Worm (Caenorhabditis elegans) whole organism, late embryonic: ENCODE measurements around the gene R102.8.

Experiments
- C38D4.7 ChIP-seq: fragments of 200-800 bp; sonication (Bioruptor generic); optimal IDR thresholded peaks from 2 replicates; lab custom pipeline; 2018; ENCODE audit warnings: mild to moderate bottlenecking, missing genetic modification characterization, moderate library complexity, missing compliant biosample characterization
- K02D7.2 ChIP-seq: sonication (generic microtip); optimal IDR thresholded peaks from 2 replicates; lab custom pipeline; 2017; ENCODE audit warnings: mild to moderate bottlenecking, missing genetic modification characterization, missing compliant biosample characterization
- K09A11.1 ChIP-seq: sonication (generic microtip); optimal IDR thresholded peaks from 2 replicates; lab custom pipeline; 2017; ENCODE audit warnings: antibody characterized with exemption, mild to moderate bottlenecking, missing genetic modification characterization, missing compliant biosample characterization; ENCODE audit not compliant: insufficient read depth
- Y22D7AL.16 ChIP-seq: sonication (generic microtip); optimal IDR thresholded peaks from 2 replicates; lab custom pipeline; 2016; ENCODE audit warnings: missing genetic modification characterization, missing compliant biosample characterization
- ahr-1 ChIP-seq: sonication (generic microtip); optimal IDR thresholded peaks from 2 replicates; lab custom pipeline; 2016; ENCODE audit warnings: missing genetic modification characterization, missing compliant biosample characterization
- ama-1 ChIP-seq: fragments of 150-350 bp; optimal IDR thresholded peaks from 2 replicates; lab custom pipeline; 2014
- ceh-2 ChIP-seq: sonication (generic microtip); optimal IDR thresholded peaks from 2 replicates; lab custom pipeline; 2016; ENCODE audit warnings: missing genotype, missing genetic modification characterization, missing compliant biosample characterization
- ceh-48 ChIP-seq: sonication (generic microtip); optimal IDR thresholded peaks from 2 replicates; lab custom pipeline; 2016; ENCODE audit warnings: missing genetic modification characterization, inconsistent platforms, missing compliant biosample characterization
- ceh-6 ChIP-seq: fragments of 200-800 bp; sonication (Bioruptor generic); optimal IDR thresholded peaks from 2 replicates; lab custom pipeline; 2018; ENCODE audit warnings: mild to moderate bottlenecking, missing genetic modification characterization, missing compliant biosample characterization
- ceh-9 ChIP-seq: sonication (generic microtip); optimal IDR thresholded peaks from 2 replicates; lab custom pipeline; 2016; ENCODE audit warnings: mild to moderate bottlenecking, missing genetic modification characterization, inconsistent platforms, missing compliant biosample characterization
- che-1 ChIP-seq: sonication (generic microtip); optimal IDR thresholded peaks from 2 replicates; lab custom pipeline; 2016; ENCODE audit warnings: mild to moderate bottlenecking, missing genetic modification characterization, missing compliant biosample characterization
- dmd-4 ChIP-seq: sonication (generic microtip); optimal IDR thresholded peaks from 2 replicates; lab custom pipeline; 2016; ENCODE audit warnings: borderline replicate concordance, missing genetic modification characterization, missing compliant biosample characterization
- dve-1 ChIP-seq: sonication (generic microtip); optimal IDR thresholded peaks from 2 replicates; lab custom pipeline; 2017; ENCODE audit warnings: antibody characterized with exemption, mild to moderate bottlenecking, missing genetic modification characterization, missing compliant biosample characterization
- elt-2 ChIP-seq: sonication (generic microtip); optimal IDR thresholded peaks from 2 replicates; lab custom pipeline; 2016; ENCODE audit warnings: missing genetic modification reagents, missing genetic modification characterization, missing compliant biosample characterization
- elt-4 ChIP-seq: sonication (generic microtip); optimal IDR thresholded peaks from 2 replicates; lab custom pipeline; 2016; ENCODE audit warnings: missing genetic modification characterization, missing compliant biosample characterization
- ets-4 ChIP-seq: sonication (generic microtip); optimal IDR thresholded peaks from 2 replicates; lab custom pipeline; 2016; ENCODE audit warnings: missing genetic modification characterization, missing compliant biosample characterization
- eyg-1 ChIP-seq: sonication (generic microtip); optimal IDR thresholded peaks from 2 replicates; lab custom pipeline; 2016; ENCODE audit warnings: missing genotype, missing genetic modification characterization, missing compliant biosample characterization
- fax-1 ChIP-seq: sonication (generic microtip); optimal IDR thresholded peaks from 2 replicates; lab custom pipeline; 2016; ENCODE audit warnings: missing genotype, missing genetic modification characterization, missing compliant biosample characterization
- fkh-10 ChIP-seq: fragments of 150-350 bp; optimal IDR thresholded peaks from 2 replicates; lab custom pipeline; 2014; ENCODE audit warnings: missing biosample characterization, missing genetic modification reagents, missing genetic modification characterization
- fkh-6 ChIP-seq: sonication (generic microtip); optimal IDR thresholded peaks from 2 replicates; lab custom pipeline; 2016; ENCODE audit warnings: missing genetic modification characterization, missing compliant biosample characterization
- gmeb-2 ChIP-seq: sonication (generic microtip); optimal IDR thresholded peaks from 2 replicates; lab custom pipeline; 2016; ENCODE audit warnings: missing genetic modification characterization, inconsistent platforms, missing compliant biosample characterization
- hlh-13 ChIP-seq: fragments of 200-800 bp; sonication (Bioruptor generic); optimal IDR thresholded peaks from 2 replicates; lab custom pipeline; 2018; ENCODE audit warnings: mild to moderate bottlenecking, missing genetic modification characterization, missing compliant biosample characterization
- hlh-15 ChIP-seq: sonication (generic microtip); optimal IDR thresholded peaks from 2 replicates; lab custom pipeline; 2016; ENCODE audit warnings: missing genetic modification characterization, missing compliant biosample characterization
- hlh-30 ChIP-seq: sonication (generic microtip); optimal IDR thresholded peaks from 2 replicates; lab custom pipeline; 2017; ENCODE audit warnings: antibody characterized with exemption, missing genetic modification characterization, missing compliant biosample characterization; ENCODE audit not compliant: insufficient read depth
- hlh-6 ChIP-seq: sonication (generic microtip); optimal IDR thresholded peaks from 2 replicates; lab custom pipeline; 2016; ENCODE audit warnings: missing genotype, missing genetic modification characterization, missing compliant biosample characterization
- hlh-8 ChIP-seq: sonication (generic microtip); optimal IDR thresholded peaks from 2 replicates; lab custom pipeline; 2016; ENCODE audit warnings: missing genotype, missing genetic modification characterization, missing compliant biosample characterization
- mec-3 ChIP-seq: sonication (generic microtip); optimal IDR thresholded peaks from 2 replicates; lab custom pipeline; 2016; ENCODE audit warnings: borderline replicate concordance, missing genetic modification characterization, missing compliant biosample characterization
- nfya-1 ChIP-seq: sonication (generic microtip); optimal IDR thresholded peaks from 2 replicates; lab custom pipeline; 2017; ENCODE audit warnings: missing genetic modification characterization, mild to moderate bottlenecking, missing compliant biosample characterization, antibody characterized with exemption, moderate library complexity
- pax-1 ChIP-seq: fragments of 150-350 bp; optimal IDR thresholded peaks from 2 replicates; lab custom pipeline; 2014; ENCODE audit warnings: missing biosample characterization, missing genetic modification characterization
- pqm-1 ChIP-seq: sonication (generic microtip); optimal IDR thresholded peaks from 2 replicates; lab custom pipeline; 2016; ENCODE audit warnings: missing genetic modification characterization, missing compliant biosample characterization
- pros-1 ChIP-seq: fragments of 150-350 bp; optimal IDR thresholded peaks from 2 replicates; lab custom pipeline; 2014; ENCODE audit warnings: missing biosample characterization, missing genetic modification reagents, missing genetic modification characterization
- ref-2 ChIP-seq: sonication (generic microtip); optimal IDR thresholded peaks from 2 replicates; lab custom pipeline; 2016; ENCODE audit warnings: missing genetic modification characterization, missing compliant biosample characterization
- rnt-1 ChIP-seq: sonication (generic microtip); optimal IDR thresholded peaks from 2 replicates; lab custom pipeline; 2016; ENCODE audit warnings: missing genetic modification characterization, missing compliant biosample characterization
- sdc-2 ChIP-seq: sonication (generic microtip); optimal IDR thresholded peaks from 2 replicates; lab custom pipeline; 2016; ENCODE audit warnings: missing genotype, missing genetic modification characterization, missing compliant biosample characterization
- sox-2 ChIP-seq: fragments of 200-800 bp; sonication (Bioruptor generic); IDR thresholded peaks from 2 replicates; pipeline ENCODE4 v1.3.6; 2022; ENCODE audit warnings: missing genetic modification reagents, missing genetic modification characterization, missing compliant biosample characterization
- sox-4 ChIP-seq: sonication (generic microtip); optimal IDR thresholded peaks from 2 replicates; lab custom pipeline; 2017; ENCODE audit warnings: mild to moderate bottlenecking, missing genetic modification characterization, inconsistent platforms, missing compliant biosample characterization
- tbx-7 ChIP-seq: sonication (generic microtip); optimal IDR thresholded peaks from 2 replicates; lab custom pipeline; 2016; ENCODE audit warnings: missing genotype, missing genetic modification characterization, missing compliant biosample characterization
- ttx-3 ChIP-seq: sonication (generic microtip); optimal IDR thresholded peaks from 2 replicates; lab custom pipeline; 2016; ENCODE audit warnings: missing genetic modification reagents, missing genetic modification characterization, missing compliant biosample characterization
- unc-3 ChIP-seq, 2 experiments: fragments of 200-800 bp in 1 of 2; sonication (Bioruptor generic) in 1 of 2; sonication (generic microtip) in 1 of 2; conservative IDR thresholded peaks in 1 of 2; optimal IDR thresholded peaks in 1 of 2; 2 replicates each; pipeline versions ENCODE4 v1.3.6 to Lab custom; 2016 to 2022; ENCODE audit warnings: missing compliant biosample characterization in 2 of 2, missing genetic modification characterization in 2 of 2, missing genetic modification reagents in 1 of 2
- unc-42 ChIP-seq: sonication (generic microtip); optimal IDR thresholded peaks from 2 replicates; lab custom pipeline; 2016; ENCODE audit warnings: missing genotype, missing genetic modification characterization, missing compliant biosample characterization
- unc-55 ChIP-seq: sonication (generic microtip); optimal IDR thresholded peaks from 2 replicates; lab custom pipeline; 2017; ENCODE audit warnings: missing biosample characterization, missing genetic modification reagents, missing genetic modification characterization
- unc-86 ChIP-seq: sonication (generic microtip); optimal IDR thresholded peaks from 2 replicates; lab custom pipeline; 2016; ENCODE audit warnings: missing genetic modification characterization, missing compliant biosample characterization
- zip-5 ChIP-seq: sonication (generic microtip); optimal IDR thresholded peaks from 2 replicates; lab custom pipeline; 2016; ENCODE audit warnings: missing genetic modification characterization, missing compliant biosample characterization

Gene R102.8

ce11 chrIV:10734527-10735436, 44.7 kb upstream of the R102.8 start, which contains the start of the genes orc-5 and cyb-1:
orc-5 (minus strand) TSS chrIV:10734588.
cyb-1 (plus strand) TSS chrIV:10735216.
- TF ChIP-seq K09A11.1 (tag; lab: Kevin White, UChicago) (no peak), elt-2 (no peak), elt-4 (no peak), hlh-8 (no peak), ttx-3 (no peak), hlh-30 (peak; percentile 62), dve-1 (tag; lab: Kevin White, UChicago) (peak; percentile 3), mec-3 (tag; lab: Kevin White, UChicago) (no peak), hlh-13 (GFP tag; lab: Kevin White, UChicago) (no peak), hlh-15 (tag; lab: Kevin White, UChicago) (no peak), pax-1 (tag; lab: Kevin White, UChicago) (peak; percentile 58), nfya-1 (tag; lab: Kevin White, UChicago) (peak; percentile 44), gmeb-2 (tag; lab: Kevin White, UChicago) (no peak), ceh-48 (peak; percentile 66), unc-42 (tag; lab: Kevin White, UChicago) (peak; percentile 23), unc-55 (GFP tag; lab: Kevin White, UChicago) (no peak), pqm-1 (no peak), sox-2 (GFP tag; lab: Robert Waterston, UW) (no peak), Y22D7AL.16 (tag; lab: Kevin White, UChicago) (no peak), hlh-6 (tag; lab: Kevin White, UChicago) (no peak), ref-2 (tag; lab: Kevin White, UChicago) (no peak)

- TF ChIP-seq hlh-15 (tag; lab: Kevin White, UChicago) (no peak), fax-1 (tag; lab: Kevin White, UChicago) (no peak), K02D7.2 (tag; lab: Kevin White, UChicago) (no peak), ahr-1 (tag; lab: Kevin White, UChicago) (no peak), zip-5 (tag; lab: Kevin White, UChicago) (no peak), dmd-4 (tag; lab: Kevin White, UChicago) (no peak), hlh-6 (tag; lab: Kevin White, UChicago) (no peak), ama-1 (lab: Kevin White, UChicago) (no peak), ceh-9 (tag; lab: Kevin White, UChicago) (no peak), tbx-7 (tag; lab: Kevin White, UChicago) (no peak), unc-86 (no peak), ets-4 (tag; lab: Kevin White, UChicago) (no peak), pros-1 (tag; lab: Kevin White, UChicago) (no peak), gmeb-2 (tag; lab: Kevin White, UChicago) (no peak), unc-3 (GFP tag; conservative IDR thresholded peaks at IDR 0.05; lab: Robert Waterston, UW) (no peak), unc-3 (tag; optimal IDR thresholded peaks at IDR 0.05; lab: Kevin White, UChicago) (no peak), hlh-13 (GFP tag; lab: Kevin White, UChicago) (no peak), sdc-2 (no peak)
Observed at ce11 chrIV:10727734-10728133, 37.7 kb upstream of the R102.8 start, which contains the start of gene ZC168.2. ZC168.2 (plus strand) TSS chrIV:10728034.

- no peak for TF ChIP-seq K09A11.1 (tag; lab: Kevin White, UChicago)
- TF ChIP-seq eyg-1 (tag; lab: Kevin White, UChicago), result no peak
- no peak for TF ChIP-seq unc-55 (GFP tag; lab: Kevin White, UChicago)
- TF ChIP-seq che-1 (tag; lab: Kevin White, UChicago), result no peak
- TF ChIP-seq hlh-30, result no peak
- TF ChIP-seq sdc-2, result no peak
- TF ChIP-seq fkh-10, result no peak
- TF ChIP-seq ceh-2 (tag; lab: Kevin White, UChicago), result no peak
- no peak for TF ChIP-seq mec-3 (tag; lab: Kevin White, UChicago)
- no peak for TF ChIP-seq C38D4.7 (GFP tag; lab: Kevin White, UChicago)
- TF ChIP-seq zip-5 (tag; lab: Kevin White, UChicago), result no peak
- no peak for TF ChIP-seq nfya-1 (tag; lab: Kevin White, UChicago)
- TF ChIP-seq ceh-6 (GFP tag; lab: Kevin White, UChicago), result no peak
- no peak for TF ChIP-seq unc-86
- TF ChIP-seq ttx-3, result no peak
- TF ChIP-seq ahr-1 (tag; lab: Kevin White, UChicago), result no peak
- TF ChIP-seq rnt-1 (tag; lab: Kevin White, UChicago), result no peak
- no peak for TF ChIP-seq Y22D7AL.16 (tag; lab: Kevin White, UChicago)
- TF ChIP-seq fkh-6, result no peak
- TF ChIP-seq sox-4 (tag; lab: Kevin White, UChicago), result no peak
- TF ChIP-seq, all 69 proteins: peak for 0
Observed at ce11 chrIV:10718865-10719264, 28.8 kb upstream of the R102.8 start.
